Worm (Caenorhabditis elegans): Measurements from ENCODE around the gene pssy-2.

DNA sequence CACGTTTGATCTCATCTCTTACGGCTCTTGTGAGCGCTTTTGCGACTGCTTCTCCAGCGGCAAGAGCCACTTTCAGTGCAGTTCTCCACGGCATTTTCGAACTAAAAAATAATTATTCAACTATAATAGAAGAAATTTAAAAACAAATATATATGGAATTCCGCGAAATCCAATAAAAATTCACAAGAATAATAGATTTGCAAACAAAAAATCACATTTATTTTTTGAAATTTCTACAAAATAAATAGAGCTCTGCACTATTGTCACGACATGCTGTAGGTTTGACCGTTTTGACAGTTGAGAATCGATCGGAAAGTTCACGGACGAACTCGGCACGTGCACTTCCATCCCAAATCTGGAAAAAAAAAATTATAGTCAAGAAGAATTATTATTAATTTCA, 36.0 kb upstream of the pssy-2 start, which contains the start of gene F45G2.8:
- TF ChIP-seq mep-1 (tag; optimal IDR thresholded peaks at IDR 0.05) (no peak), nhr-12 (tag; optimal IDR thresholded peaks at IDR 0.05) (no peak), lin-13 (GFP tag; optimal IDR thresholded peaks at IDR 0.05) (no peak), egl-13 (tag; optimal IDR thresholded peaks at IDR 0.05) (no peak), sptf-1 (tag; optimal IDR thresholded peaks at IDR 0.05) (no peak), blmp-1 (tag; optimal IDR thresholded peaks at IDR 0.05) (no peak), ceh-8 (GFP tag; optimal IDR thresholded peaks at IDR 0.05) (no peak), lsy-2 (tag; optimal IDR thresholded peaks at IDR 0.05) (no peak), rnt-1 (tag; optimal IDR thresholded peaks at IDR 0.05) (no peak)

Measured in whole organism, L1 larva.